Worm (Caenorhabditis elegans) whole organism, L4 larva: ENCODE results near the gene T03D8.6.

ENCODE experiments used
- F26F4.8 ChIP-seq: fragments of 200-800 bp; sonication (Bioruptor generic); conservative IDR thresholded peaks from 2 replicates; pipeline ENCODE4 v1.3.6; 2022; ENCODE audit warnings: missing genetic modification characterization, missing compliant biosample characterization
- F37D6.2 ChIP-seq: sonication (generic microtip); optimal IDR thresholded peaks from 2 replicates; lab custom pipeline; 2016; ENCODE audit warnings: mild to moderate bottlenecking, missing genetic modification characterization, missing compliant biosample characterization
- F44E2.7 ChIP-seq: fragments of 200-800 bp; sonication (Bioruptor generic); IDR thresholded peaks from 2 replicates; pipeline ENCODE4 v2.1.2; 2022; ENCODE audit warnings: missing genetic modification characterization, missing compliant biosample characterization
- T20F7.1 ChIP-seq: fragments of 200-800 bp; sonication (Bioruptor generic); optimal IDR thresholded peaks from 2 replicates; lab custom pipeline; 2018; ENCODE audit warnings: mild to moderate bottlenecking, missing genetic modification characterization, missing compliant biosample characterization
- Y105C5A.15 ChIP-seq: fragments of 200-800 bp; sonication (Bioruptor generic); IDR thresholded peaks from 2 replicates; pipeline ENCODE4 v1.3.6; 2022; ENCODE audit warnings: missing genetic modification characterization, missing compliant biosample characterization
- ZK337.2 ChIP-seq: fragments of 200-800 bp; sonication (Bioruptor generic); IDR thresholded peaks from 2 replicates; pipeline ENCODE4 v1.3.6; 2022; ENCODE audit warnings: missing genetic modification reagents, missing genetic modification characterization, missing compliant biosample characterization
- ZK546.5 ChIP-seq, 2 experiments: sonication (generic microtip); optimal IDR thresholded peaks; 2 replicates each; lab custom pipeline; 2017; ENCODE audit warnings: missing biosample characterization in 2 of 2, missing genetic modification characterization in 2 of 2
- aha-1 ChIP-seq: fragments of 150-350 bp; peaks from one replicate; lab custom pipeline; 2014; ENCODE audit warnings: missing biosample characterization, missing genetic modification characterization
- ama-1 ChIP-seq: fragments of 150-350 bp; optimal IDR thresholded peaks from 2 replicates; lab custom pipeline; 2014; ENCODE audit warnings: inconsistent platforms, mixed read lengths
- attf-4 ChIP-seq: sonication (generic microtip); optimal IDR thresholded peaks from 3 replicates; lab custom pipeline; 2017; ENCODE audit warnings: missing biosample characterization, missing genetic modification characterization
- ceh-20 ChIP-seq: fragments of 200-800 bp; sonication (Bioruptor generic); IDR thresholded peaks from 2 replicates; pipeline ENCODE4 v1.3.6; 2022; ENCODE audit warnings: missing genetic modification reagents, missing genetic modification characterization, missing compliant biosample characterization
- cey-2 ChIP-seq: sonication (generic microtip); optimal IDR thresholded peaks from 3 replicates; lab custom pipeline; 2017; ENCODE audit warnings: missing genetic modification characterization, mild to moderate bottlenecking, missing compliant biosample characterization, antibody characterized with exemption, borderline replicate concordance; ENCODE audit not compliant: insufficient read depth
- ctbp-1 ChIP-seq: fragments of 200-800 bp; sonication (Bioruptor generic); IDR thresholded peaks from 2 replicates; pipeline ENCODE4 v1.3.6; 2022; ENCODE audit warnings: missing genetic modification reagents, missing genetic modification characterization, missing compliant biosample characterization
- daf-16 ChIP-seq, 3 experiments: sonication (generic microtip); optimal IDR thresholded peaks; 2 replicates each; lab custom pipeline; 2016 to 2017; ENCODE audit warnings: missing genetic modification characterization in 3 of 3, missing genetic modification reagents in 3 of 3, mild to moderate bottlenecking in 2 of 3, missing compliant biosample characterization in 2 of 3, missing biosample characterization in 1 of 3, moderate library complexity in 1 of 3
- dpl-1 ChIP-seq: fragments of 150-350 bp; optimal IDR thresholded peaks from 2 replicates; lab custom pipeline; 2014; ENCODE audit warnings: missing biosample characterization, missing genetic modification reagents, missing genetic modification characterization
- dve-1 ChIP-seq: sonication (generic microtip); optimal IDR thresholded peaks from 2 replicates; lab custom pipeline; 2017; ENCODE audit warnings: antibody characterized with exemption, mild to moderate bottlenecking, missing genetic modification characterization, missing compliant biosample characterization; ENCODE audit not compliant: insufficient read depth
- egl-27 ChIP-seq: sonication (generic microtip); optimal IDR thresholded peaks from 3 replicates; lab custom pipeline; 2017; ENCODE audit warnings: missing biosample characterization, missing genetic modification reagents, missing genetic modification characterization
- egl-43 ChIP-seq: fragments of 200-800 bp; sonication (Bioruptor generic); IDR thresholded peaks from 2 replicates; pipeline ENCODE4 v1.3.6; 2022; ENCODE audit warnings: missing genetic modification reagents, missing genetic modification characterization, missing compliant biosample characterization
- fkh-10 ChIP-seq: fragments of 150-350 bp; optimal IDR thresholded peaks from 2 replicates; lab custom pipeline; 2014; ENCODE audit warnings: missing biosample characterization, missing genetic modification reagents, missing genetic modification characterization
- hif-1 ChIP-seq, 2 experiments: sonication (generic microtip); optimal IDR thresholded peaks; 2 replicates each; lab custom pipeline; 2016 to 2017; ENCODE audit warnings: missing compliant biosample characterization in 2 of 2, missing genetic modification characterization in 2 of 2, missing genetic modification reagents in 2 of 2, missing genotype in 2 of 2, mild to moderate bottlenecking in 1 of 2
- hlh-11 ChIP-seq: fragments of 200-800 bp; sonication (Bioruptor generic); optimal IDR thresholded peaks from 2 replicates; lab custom pipeline; 2018; ENCODE audit warnings: mild to moderate bottlenecking, missing genetic modification characterization, missing compliant biosample characterization
- hlh-30 ChIP-seq: sonication (generic microtip); optimal IDR thresholded peaks from 2 replicates; lab custom pipeline; 2017; ENCODE audit warnings: antibody characterized with exemption, mild to moderate bottlenecking, missing genetic modification characterization, missing compliant biosample characterization; ENCODE audit not compliant: insufficient read depth
- lim-7 ChIP-seq: fragments of 200-800 bp; sonication (Bioruptor generic); IDR thresholded peaks from 2 replicates; pipeline ENCODE4 v1.3.6; 2022; ENCODE audit warnings: missing genetic modification characterization, missing compliant biosample characterization
- lir-3 ChIP-seq: sonication (generic microtip); optimal IDR thresholded peaks from 2 replicates; lab custom pipeline; 2016; ENCODE audit warnings: mild to moderate bottlenecking, missing genetic modification characterization, missing compliant biosample characterization
- madf-5 ChIP-seq, 2 experiments: fragments of 200-800 bp; sonication (Bioruptor generic); IDR thresholded peaks; 2 replicates each; pipeline ENCODE4 v1.3.6; 2022; ENCODE audit warnings: missing compliant biosample characterization in 2 of 2, missing genetic modification characterization in 2 of 2
- mes-2 ChIP-seq: sonication (generic microtip); optimal IDR thresholded peaks from 2 replicates; lab custom pipeline; 2016; ENCODE audit warnings: missing genotype, mild to moderate bottlenecking, missing genetic modification characterization, missing compliant biosample characterization; ENCODE audit not compliant: poor library complexity, severe bottlenecking
- mxl-2 ChIP-seq: fragments of 200-800 bp; sonication (Bioruptor generic); conservative IDR thresholded peaks from 2 replicates; pipeline ENCODE4 v1.3.6; 2022; ENCODE audit warnings: missing genetic modification reagents, missing genetic modification characterization, missing compliant biosample characterization
- mxl-3 ChIP-seq: fragments of 200-800 bp; sonication (Bioruptor generic); optimal IDR thresholded peaks from 2 replicates; lab custom pipeline; 2018; ENCODE audit warnings: mild to moderate bottlenecking, missing genetic modification characterization, missing compliant biosample characterization
- nhr-28 ChIP-seq: fragments of 150-350 bp; optimal IDR thresholded peaks from 2 replicates; lab custom pipeline; 2014; ENCODE audit warnings: missing biosample characterization, missing genetic modification characterization
- nhr-48 ChIP-seq: sonication (generic microtip); optimal IDR thresholded peaks from 2 replicates; lab custom pipeline; 2016; ENCODE audit warnings: mild to moderate bottlenecking, missing genetic modification characterization, missing compliant biosample characterization
- nhr-77 ChIP-seq: fragments of 150-350 bp; optimal IDR thresholded peaks from 2 replicates; lab custom pipeline; 2014; ENCODE audit warnings: missing biosample characterization, missing genetic modification characterization
- php-3 ChIP-seq: fragments of 200-800 bp; sonication (Bioruptor generic); IDR thresholded peaks from 2 replicates; pipeline ENCODE4 v1.3.6; 2022; ENCODE audit warnings: missing genetic modification reagents, missing genetic modification characterization, missing compliant biosample characterization
- saeg-2 ChIP-seq: fragments of 200-800 bp; sonication (Bioruptor generic); IDR thresholded peaks from 2 replicates; pipeline ENCODE4 v1.3.6; 2022; ENCODE audit warnings: missing genetic modification reagents, missing genetic modification characterization, missing compliant biosample characterization
- snpc-4 ChIP-seq: fragments of 150-350 bp; optimal IDR thresholded peaks from 2 replicates; lab custom pipeline; 2014; ENCODE audit warnings: missing biosample characterization, missing genetic modification characterization
- spr-3 ChIP-seq: fragments of 200-800 bp; sonication (Bioruptor generic); optimal IDR thresholded peaks from 2 replicates; lab custom pipeline; 2018; ENCODE audit warnings: mild to moderate bottlenecking, missing genetic modification characterization, missing compliant biosample characterization
- tag-97 ChIP-seq: fragments of 200-800 bp; sonication (Bioruptor generic); IDR thresholded peaks from 2 replicates; pipeline ENCODE4 v1.3.6; 2022; ENCODE audit warnings: missing genetic modification characterization, missing compliant biosample characterization
- tra-1 ChIP-seq: fragments of 200-800 bp; sonication (Bioruptor generic); IDR thresholded peaks from 2 replicates; pipeline ENCODE4 v1.3.6; 2022; ENCODE audit warnings: missing genetic modification reagents, missing genetic modification characterization, missing compliant biosample characterization
- unc-62 ChIP-seq, 3 experiments: fragments of 150-350 bp in 1 of 3; sonication (generic microtip); optimal IDR thresholded peaks in 2 of 3; peaks in 1 of 3; 1 replicate in 1 of 3; 2 replicates in 2 of 3; lab custom pipeline; 2014 to 2017; ENCODE audit warnings: missing biosample characterization in 3 of 3, missing genetic modification characterization in 3 of 3, missing genetic modification reagents in 3 of 3, missing genotype in 1 of 3
- zag-1 ChIP-seq: fragments of 150-350 bp; optimal IDR thresholded peaks from 2 replicates; lab custom pipeline; 2014; ENCODE audit warnings: missing biosample characterization, missing genetic modification characterization
- zip-2 ChIP-seq: fragments of 150-350 bp; optimal IDR thresholded peaks from 2 replicates; lab custom pipeline; 2014; ENCODE audit warnings: missing biosample characterization, missing genetic modification characterization

Gene T03D8.6

DNA sequence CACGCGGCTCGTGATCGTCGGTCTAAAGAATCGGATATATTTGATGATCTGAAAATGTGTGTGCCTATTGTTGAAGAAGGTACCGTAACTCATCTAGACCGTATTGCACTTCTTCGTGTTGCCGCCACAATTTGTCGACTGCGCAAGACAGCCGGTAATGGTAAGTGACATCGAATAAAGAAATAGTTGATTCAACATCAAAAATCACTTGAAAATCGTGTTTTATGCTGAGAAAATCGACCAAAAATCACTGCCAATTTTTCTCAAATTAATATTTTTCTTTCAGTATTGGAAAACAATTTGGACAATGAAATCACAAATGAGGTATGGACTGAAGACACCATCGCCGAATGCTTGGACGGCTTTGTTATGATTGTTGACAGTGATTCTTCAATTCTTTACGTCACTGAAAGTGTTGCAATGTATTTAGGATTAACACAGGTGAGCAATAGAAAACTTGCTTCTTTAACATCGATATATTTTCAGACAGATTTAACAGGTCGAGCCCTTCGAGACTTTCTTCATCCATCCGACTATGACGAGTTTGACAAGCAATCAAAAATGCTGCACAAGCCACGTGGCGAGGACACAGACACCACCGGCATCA, 38.7 kb downstream of the T03D8.6 start (continued):
- no peak for TF ChIP-seq F37D6.2
- TF ChIP-seq mxl-2 (GFP tag; lab: Robert Waterston, UW), result no peak
- no peak for TF ChIP-seq attf-4 (tag; lab: Kevin White, UChicago)
- TF ChIP-seq fkh-10 (GFP tag; lab: Kevin White, UChicago), result no peak
- no peak for TF ChIP-seq madf-5 (GFP tag; IDR thresholded peaks at IDR 0.05; lab: Robert Waterston, UW)
- no peak for TF ChIP-seq ctbp-1 (GFP tag; lab: Robert Waterston, UW)
- no peak for TF ChIP-seq spr-3 (GFP tag; lab: Kevin White, UChicago)
- peak; percentile 27 for TF ChIP-seq dve-1 (tag; lab: Kevin White, UChicago)

DNA sequence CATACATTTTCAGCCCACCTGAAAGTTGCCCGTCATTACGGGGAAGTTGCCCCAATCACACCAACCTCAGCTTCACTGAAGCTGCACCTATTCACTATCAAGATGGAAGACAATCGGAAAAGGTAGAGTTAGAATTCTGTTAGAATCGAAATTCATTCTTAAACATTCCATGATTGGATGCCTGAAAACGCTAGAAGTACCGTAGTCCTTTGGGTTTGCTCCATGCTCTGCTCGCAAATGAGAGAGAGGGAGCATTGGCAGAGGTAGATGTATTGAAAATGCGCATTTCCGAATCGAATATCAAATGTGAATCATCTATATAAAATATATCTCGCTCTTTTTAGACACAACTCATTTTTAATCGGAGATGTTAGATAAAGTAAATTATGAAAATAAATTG, 39.7 kb downstream of the T03D8.6 start, which contains the start of gene hif-1:
hif-1 (plus strand) TSS at position 8 of the 400 bp plus-strand sequence.
- no peak for TF ChIP-seq tra-1 (GFP tag; lab: Robert Waterston, UW)
- no peak for TF ChIP-seq mes-2 (tag; lab: Kevin White, UChicago)
- TF ChIP-seq egl-43, result 0 out of 2 replicates have a peak, but pooled peaks have one; percentile 18
- no peak for TF ChIP-seq F26F4.8 (GFP tag; lab: Robert Waterston, UW)
- peak in 1 of 2 experiments; percentile 58 for TF ChIP-seq unc-62 (GFP tag; optimal IDR thresholded peaks at IDR 0.05 in 1 of 2; lab: Kevin White, UChicago)
- TF ChIP-seq unc-62 (tag; optimal IDR thresholded peaks at IDR 0.05; lab: Kevin White, UChicago), result no peak
- TF ChIP-seq fkh-10 (GFP tag; lab: Kevin White, UChicago), result no peak
- TF ChIP-seq, all 104 proteins: peak for 2

ce11 chrV:20779707-20780346, 40.3 kb downstream of the T03D8.6 start:
- peak in 1 of 2 experiments; percentile 1 for TF ChIP-seq unc-62 (GFP tag; optimal IDR thresholded peaks at IDR 0.05 in 1 of 2; lab: Kevin White, UChicago)
- TF ChIP-seq unc-62 (tag; optimal IDR thresholded peaks at IDR 0.05; lab: Kevin White, UChicago), result no peak
- peak; percentile 47 for TF ChIP-seq aha-1 (tag; lab: Kevin White, UChicago)
- peak; percentile 1 for TF ChIP-seq hlh-30 (tag; lab: Kevin White, UChicago)
- TF ChIP-seq egl-43, result no peak
- TF ChIP-seq nhr-28, result peak; percentile 31
- TF ChIP-seq ceh-20 (GFP tag; lab: Robert Waterston, UW), result 0 out of 2 replicates have a peak, but pooled peaks have one; percentile 41
- TF ChIP-seq daf-16 (GFP tag; optimal IDR thresholded peaks at IDR 0.05; lab: Kevin White, UChicago), result no peak
- TF ChIP-seq daf-16 (tag; optimal IDR thresholded peaks at IDR 0.05; lab: Kevin White, UChicago), result peak; percentile 14
- no peak for TF ChIP-seq hif-1 (tag; optimal IDR thresholded peaks at IDR 0.05; lab: Kevin White, UChicago)
- TF ChIP-seq, all 104 proteins: peak for 6

DNA sequence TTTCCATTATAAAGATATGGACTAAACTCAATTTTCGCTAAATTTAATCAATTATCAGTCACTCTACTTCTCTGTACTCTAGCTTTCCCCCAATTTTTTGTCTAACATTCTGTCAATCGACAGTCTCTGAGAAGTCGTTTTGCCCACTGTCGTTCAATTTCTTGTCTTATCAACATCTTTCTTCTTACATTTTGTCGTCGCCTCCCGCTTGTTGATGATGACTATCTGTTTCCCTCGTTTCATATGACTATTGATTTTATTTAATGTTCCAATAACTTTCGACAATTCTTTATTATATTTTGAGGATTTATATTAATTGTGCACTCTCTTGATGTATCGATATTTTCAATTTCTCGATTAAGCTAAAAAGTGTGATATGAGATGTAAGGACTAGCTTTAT, 41.2 kb downstream of the T03D8.6 start:
- TF ChIP-seq F26F4.8 (GFP tag; lab: Robert Waterston, UW) (no peak), ZK337.2 (GFP tag; lab: Robert Waterston, UW) (no peak), cey-2 (tag; lab: Kevin White, UChicago) (no peak), snpc-4 (tag; lab: Kevin White, UChicago) (no peak), aha-1 (tag; lab: Kevin White, UChicago) (no peak), php-3 (GFP tag; lab: Robert Waterston, UW) (no peak), hlh-30 (tag; lab: Kevin White, UChicago) (peak; percentile 53), mxl-3 (GFP tag; lab: Kevin White, UChicago) (peak; percentile 2), nhr-48 (no peak), lim-7 (GFP tag; lab: Robert Waterston, UW) (no peak), zag-1 (tag; lab: Kevin White, UChicago) (no peak), fkh-10 (GFP tag; lab: Kevin White, UChicago) (no peak), hif-1 (tag; optimal IDR thresholded peaks at IDR 0.05; lab: Kevin White, UChicago) (no peak), egl-27 (tag; lab: Kevin White, UChicago) (no peak), F44E2.7 (no peak), nhr-77 (no peak), T20F7.1 (GFP tag; lab: Kevin White, UChicago) (no peak), dve-1 (tag; lab: Kevin White, UChicago) (peak; percentile 22), zip-2 (tag; lab: Kevin White, UChicago) (no peak), hlh-11 (peak; percentile 56), lir-3 (tag; lab: Kevin White, UChicago) (no peak), Y105C5A.15 (GFP tag; lab: Robert Waterston, UW) (no peak), ZK546.5 (tag; optimal IDR thresholded peaks at IDR 0.05; lab: Kevin White, UChicago) (no peak), dpl-1 (GFP tag; lab: Kevin White, UChicago) (no peak), ama-1 (peak; percentile 14), tag-97 (GFP tag; lab: Robert Waterston, UW) (no peak), saeg-2 (GFP tag; lab: Robert Waterston, UW) (no peak), nhr-28 (peak; percentile 48)
